Worm (Caenorhabditis elegans) whole organism, L2 larva: ENCODE data around the gene C30F2.2.

Source experiments
- alr-1 ChIP-seq: fragments of 150-350 bp; optimal IDR thresholded peaks from 2 replicates; lab custom pipeline; 2014; ENCODE audit warnings: missing biosample characterization, missing genetic modification characterization
- ceh-82 ChIP-seq: fragments of 150-350 bp; optimal IDR thresholded peaks from 2 replicates; lab custom pipeline; 2014; ENCODE audit warnings: missing biosample characterization, missing genetic modification characterization
- elt-3 ChIP-seq: sonication (generic microtip); optimal IDR thresholded peaks from 2 replicates; lab custom pipeline; 2017; ENCODE audit warnings: missing biosample characterization, missing genetic modification characterization
- lin-13 ChIP-seq: fragments of 150-350 bp; optimal IDR thresholded peaks from 2 replicates; lab custom pipeline; 2014; ENCODE audit warnings: missing biosample characterization, missing genetic modification reagents, missing genetic modification characterization
- lin-39 ChIP-seq: fragments of 150-350 bp; optimal IDR thresholded peaks from 2 replicates; lab custom pipeline; 2014; ENCODE audit warnings: missing biosample characterization, missing genetic modification reagents, missing genetic modification characterization
- nhr-11 ChIP-seq: fragments of 150-350 bp; optimal IDR thresholded peaks from 2 replicates; lab custom pipeline; 2014; ENCODE audit warnings: missing biosample characterization, missing genetic modification characterization
- nhr-237 ChIP-seq: fragments of 150-350 bp; optimal IDR thresholded peaks from 2 replicates; lab custom pipeline; 2014; ENCODE audit warnings: missing biosample characterization, missing genetic modification characterization
- nhr-25 ChIP-seq: fragments of 150-350 bp; sonication (generic microtip); optimal IDR thresholded peaks from 3 replicates; lab custom pipeline; 2014; ENCODE audit warnings: missing biosample characterization, missing genetic modification characterization
- nhr-77 ChIP-seq: fragments of 150-350 bp; optimal IDR thresholded peaks from 2 replicates; lab custom pipeline; 2014; ENCODE audit warnings: missing biosample characterization, missing genetic modification characterization
- ztf-1 ChIP-seq: fragments of 200-800 bp; sonication (Bioruptor generic); conservative IDR thresholded peaks from 2 replicates; pipeline ENCODE4 v1.3.6; 2022; ENCODE audit warnings: missing genetic modification characterization, missing compliant biosample characterization

DNA sequence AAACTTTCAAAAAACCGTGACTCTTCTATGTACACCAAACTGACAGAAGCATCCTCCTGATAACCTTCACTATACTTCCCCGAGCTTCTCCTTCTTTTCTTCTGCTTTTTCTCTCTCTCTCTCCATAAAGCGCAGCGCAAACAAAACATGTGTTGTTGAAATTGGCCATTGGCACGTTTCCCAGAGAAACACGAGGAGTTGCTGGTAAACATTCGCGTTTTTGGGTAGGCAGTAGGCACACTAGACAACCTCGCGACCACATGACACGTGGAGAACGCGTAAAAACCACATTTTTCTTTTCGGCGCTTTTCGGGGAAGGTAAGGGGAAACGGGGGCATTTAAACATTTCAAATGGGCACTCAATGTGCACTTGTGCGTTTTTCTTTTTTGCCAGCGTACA is 46.0 kb upstream of the C30F2.2 start:
- TF ChIP-seq lin-39 (tag; lab: Kevin White, UChicago) (no peak), nhr-77 (no peak), nhr-11 (no peak), elt-3 (tag; lab: Kevin White, UChicago) (no peak), ztf-1 (GFP tag; lab: Robert Waterston, UW) (no peak), nhr-237 (no peak), ceh-82 (no peak), nhr-25 (no peak), lin-13 (no peak), alr-1 (tag; lab: Kevin White, UChicago) (no peak)
